Fruit fly (Drosophila melanogaster) whole organism, pupa: Measurements from ENCODE around the gene Nf-YC.

ENCODE experiments used
- CG13204 ChIP-seq: fragments of 200-800 bp; sonication (Bioruptor generic); optimal IDR thresholded peaks from 2 replicates; lab custom pipeline; 2018; ENCODE audit warnings: missing biosample characterization, mild to moderate bottlenecking, missing genetic modification characterization, moderate library complexity
- CG14655 ChIP-seq: fragments of 200-800 bp; sonication (Bioruptor generic); optimal IDR thresholded peaks from 3 replicates; lab custom pipeline; 2017; ENCODE audit warnings: mild to moderate bottlenecking, missing biosample characterization, missing genetic modification reagents, missing genetic modification characterization
- CG15710 ChIP-seq: fragments of 200-800 bp; sonication (Bioruptor generic); optimal IDR thresholded peaks from 2 replicates; lab custom pipeline; 2018; ENCODE audit warnings: missing biosample characterization, mild to moderate bottlenecking, missing genetic modification characterization, moderate library complexity
- CG17806 ChIP-seq: fragments of 200-800 bp; sonication (Bioruptor generic); optimal IDR thresholded peaks from 2 replicates; lab custom pipeline; 2018; ENCODE audit warnings: missing biosample characterization, mild to moderate bottlenecking, missing genetic modification characterization, moderate library complexity
- CG9948 ChIP-seq: fragments of 200-800 bp; sonication (Bioruptor generic); optimal IDR thresholded peaks from 2 replicates; lab custom pipeline; 2018; ENCODE audit warnings: missing biosample characterization, mild to moderate bottlenecking, missing genetic modification characterization, moderate library complexity
- Pif1A ChIP-seq: fragments of 200-800 bp; sonication (Bioruptor generic); optimal IDR thresholded peaks from 3 replicates; lab custom pipeline; 2016; ENCODE audit warnings: missing biosample characterization, missing genetic modification characterization
- fd96Ca ChIP-seq: fragments of 200-800 bp; sonication (Bioruptor generic); IDR thresholded peaks from 3 replicates; pipeline ENCODE4 v1.3.6; 2022; ENCODE audit warnings: missing biosample characterization, missing genetic modification characterization
- gl ChIP-seq: fragments of 200-800 bp; sonication (Bioruptor generic); optimal IDR thresholded peaks from 2 replicates; lab custom pipeline; 2018; ENCODE audit warnings: missing biosample characterization, mild to moderate bottlenecking, missing genetic modification characterization

dm6 chrX:6849178-6849956, 28.6 kb upstream of the Nf-YC start, which contains the start of the genes Cht11 and CG4558:
- peak; percentile 81 for TF ChIP-seq CG15710 (tag; lab: Kevin White, UChicago)
- TF ChIP-seq Pif1A (GFP tag; lab: Kevin White, UChicago) = peak; percentile 75
- TF ChIP-seq CG14655 (GFP tag; lab: Kevin White, UChicago) = peak; percentile 88
- peak; percentile 73; the same call in 1 of the 3 replicates for TF ChIP-seq fd96Ca
- peak; percentile 72 for TF ChIP-seq CG9948 (tag; lab: Kevin White, UChicago)
- peak; percentile 41 for TF ChIP-seq CG13204 (GFP tag; lab: Kevin White, UChicago)
- TF ChIP-seq gl = peak; percentile 12
- peak; percentile 72 for TF ChIP-seq CG17806 (tag; lab: Kevin White, UChicago)
